Worm (Caenorhabditis elegans): ENCODE measurements around the gene T25D1.3.

The T25D1.3 gene

ce11 chrX:16548290-16548689 lies 42.8 kb downstream of the T25D1.3 start:
- no peak for TF ChIP-seq unc-86 (tag; optimal IDR thresholded peaks at IDR 0.05)
- no peak for TF ChIP-seq vab-15 (tag; optimal IDR thresholded peaks at IDR 0.05)
- no peak for TF ChIP-seq nhr-47 (tag; optimal IDR thresholded peaks at IDR 0.05)
- no peak for TF ChIP-seq nhr-12 (tag; optimal IDR thresholded peaks at IDR 0.05)
- no peak for TF ChIP-seq grh-1 (GFP tag; IDR thresholded peaks at IDR 0.05)
- TF ChIP-seq zag-1 (tag; optimal IDR thresholded peaks at IDR 0.05), result no peak
- no peak for TF ChIP-seq isw-1 (GFP tag; IDR thresholded peaks at IDR 0.05)
- TF ChIP-seq unc-130 (tag; optimal IDR thresholded peaks at IDR 0.05), result no peak
- no peak for TF ChIP-seq egl-27 (tag; optimal IDR thresholded peaks at IDR 0.05)
- TF ChIP-seq lin-39 (tag; optimal IDR thresholded peaks at IDR 0.05), result no peak
- no peak for TF ChIP-seq ceh-8 (GFP tag; optimal IDR thresholded peaks at IDR 0.05)
- no peak for TF ChIP-seq blmp-1 (tag; optimal IDR thresholded peaks at IDR 0.05)
- TF ChIP-seq lsy-2 (tag; optimal IDR thresholded peaks at IDR 0.05), result no peak
- TF ChIP-seq snu-23 (GFP tag; optimal IDR thresholded peaks at IDR 0.05), result no peak
- TF ChIP-seq nhr-76 (tag; optimal IDR thresholded peaks at IDR 0.05), result no peak

ce11 chrX:16550551-16550950 lies 45.1 kb downstream of the T25D1.3 start:
- TF ChIP-seq lin-35 (GFP tag; optimal IDR thresholded peaks at IDR 0.05), result peak in 1 of 2 experiments; percentile 21
- peak; percentile 34 for TF ChIP-seq nhr-20 (tag; optimal IDR thresholded peaks at IDR 0.05)
- TF ChIP-seq elt-2 (tag; optimal IDR thresholded peaks at IDR 0.05), result peak; percentile 86
- TF ChIP-seq zip-4 (GFP tag; optimal IDR thresholded peaks at IDR 0.05), result no peak
- no peak for TF ChIP-seq sptf-1 (tag; optimal IDR thresholded peaks at IDR 0.05)
- TF ChIP-seq nhr-19 (GFP tag; conservative IDR thresholded peaks at IDR 0.05), result 0 out of 2 replicates have a peak, but pooled peaks have one; percentile 10
- peak; percentile 18 for TF ChIP-seq nhr-90 (tag; optimal IDR thresholded peaks at IDR 0.05; ENCODE audit: poor library complexity)
- TF ChIP-seq lin-14 (GFP tag; optimal IDR thresholded peaks at IDR 0.05), result peak; percentile 16
- no peak for TF ChIP-seq fos-1 (tag; optimal IDR thresholded peaks at IDR 0.05)
- no peak for TF ChIP-seq unc-86 (tag; optimal IDR thresholded peaks at IDR 0.05)

ce11 chrX:16551318-16551717 lies 45.9 kb downstream of the T25D1.3 start:
- TF ChIP-seq elt-3 (tag; optimal IDR thresholded peaks at IDR 0.05) (peak in 1 of 6 experiments; percentile 2), nhr-77 (tag; optimal IDR thresholded peaks at IDR 0.05) (peak; percentile 15), swsn-7 (tag; optimal IDR thresholded peaks at IDR 0.05) (peak; percentile 25), dpl-1 (GFP tag; optimal IDR thresholded peaks at IDR 0.05) (no peak), elt-2 (tag; optimal IDR thresholded peaks at IDR 0.05) (peak; percentile 30), nhr-90 (tag; optimal IDR thresholded peaks at IDR 0.05; ENCODE audit: poor library complexity) (peak; percentile 44), skn-1 (tag; optimal IDR thresholded peaks at IDR 0.05) (peak; percentile 20), rnt-1 (tag; optimal IDR thresholded peaks at IDR 0.05) (peak; percentile 48), nhr-19 (GFP tag; conservative IDR thresholded peaks at IDR 0.05) (no peak; the same call in 1 of the 2 replicates), unc-130 (tag; optimal IDR thresholded peaks at IDR 0.05) (no peak), nhr-71 (tag; optimal IDR thresholded peaks at IDR 0.05) (peak; percentile 53), mdl-1 (tag; optimal IDR thresholded peaks at IDR 0.05) (peak in 1 of 2 experiments; percentile 30), lsy-2 (tag; optimal IDR thresholded peaks at IDR 0.05) (no peak), aha-1 (tag; optimal IDR thresholded peaks at IDR 0.05) (no peak), nhr-47 (tag; optimal IDR thresholded peaks at IDR 0.05) (peak; percentile 34), lin-15B (tag; optimal IDR thresholded peaks at IDR 0.05) (no peak), ztf-4 (tag; optimal IDR thresholded peaks at IDR 0.05) (no peak), unc-98 (GFP tag; IDR thresholded peaks at IDR 0.05) (no peak), snu-23 (GFP tag; optimal IDR thresholded peaks at IDR 0.05) (peak; percentile 30), snpc-4 (tag; optimal IDR thresholded peaks at IDR 0.05) (no peak), lin-35 (GFP tag; optimal IDR thresholded peaks at IDR 0.05) (peak in 1 of 2 experiments; percentile 61), ceh-90 (tag; optimal IDR thresholded peaks at IDR 0.05) (no peak), efl-3 (GFP tag; optimal IDR thresholded peaks at IDR 0.05) (no peak), Y116A8C.19 (tag; optimal IDR thresholded peaks at IDR 0.05; ENCODE audit: borderline replicate concordance) (no peak), isw-1 (GFP tag; IDR thresholded peaks at IDR 0.05) (no peak), lin-14 (GFP tag; optimal IDR thresholded peaks at IDR 0.05) (peak; percentile 20), dsc-1 (tag; optimal IDR thresholded peaks at IDR 0.05) (peak; percentile 46), nhr-20 (tag; optimal IDR thresholded peaks at IDR 0.05) (peak; percentile 45), mef-2 (tag; optimal IDR thresholded peaks at IDR 0.05) (no peak), egl-27 (tag; optimal IDR thresholded peaks at IDR 0.05) (no peak), ztf-11 (tag; optimal IDR thresholded peaks at IDR 0.05) (no peak), aly-2 (tag; optimal IDR thresholded peaks at IDR 0.05) (no peak), ces-1 (GFP tag; optimal IDR thresholded peaks at IDR 0.05) (no peak), ceh-8 (GFP tag; optimal IDR thresholded peaks at IDR 0.05) (no peak), vab-15 (tag; optimal IDR thresholded peaks at IDR 0.05) (no peak), pag-3 (tag; optimal IDR thresholded peaks at IDR 0.05; ENCODE audit: borderline replicate concordance, insufficient read depth) (no peak), lin-13 (GFP tag; optimal IDR thresholded peaks at IDR 0.05) (peak; percentile 3)
